Comparison of ENCODE assay signal across 6 worm cellular contexts in the genomic region with DNA sequence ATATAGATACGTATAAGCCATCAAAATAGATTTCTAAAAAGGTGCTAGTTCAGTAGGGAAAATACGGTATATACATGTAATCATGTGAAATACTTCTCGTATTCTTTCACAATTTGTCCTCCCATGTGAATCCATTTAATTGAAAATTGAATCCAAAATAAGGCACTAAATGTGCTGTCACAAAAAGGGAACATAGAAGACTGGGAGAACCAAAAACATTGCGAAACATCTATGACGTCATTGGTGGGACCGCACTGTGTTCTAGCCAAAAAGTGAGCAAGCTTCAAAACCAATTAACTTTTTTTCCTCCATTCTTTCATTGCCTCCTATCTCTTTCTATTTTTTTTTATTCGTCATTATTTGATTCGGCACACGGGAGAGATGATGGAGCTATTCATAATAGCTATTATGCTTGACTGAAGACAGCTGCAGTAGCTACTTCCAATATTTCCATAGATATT.
TF ChIP-seq lines count a peak whose summit lies in the region.

A gene (plus strand): TSS at position 411 of the 461 bp plus-strand sequence.

TF ChIP-seq in whole organism, L1 larva, 84 proteins besides CTCF, POLR2A, EP300 and RAD21:
- TF ChIP-seq lin-14 (GFP tag; optimal IDR thresholded peaks at IDR 0.05; lab: Kevin White, UChicago) = peak; percentile 65
- no peak for TF ChIP-seq hlh-4 (tag; optimal IDR thresholded peaks at IDR 0.05; lab: Kevin White, UChicago)
- peak in 1 of 2 experiments; percentile 11 for TF ChIP-seq lsy-2 (tag; optimal IDR thresholded peaks at IDR 0.05; lab: Kevin White, UChicago)
- TF ChIP-seq hpl-2 (GFP tag; optimal IDR thresholded peaks at IDR 0.05; lab: Kevin White, UChicago) = no peak
- no peak for TF ChIP-seq nhr-20 (tag; optimal IDR thresholded peaks at IDR 0.05; lab: Kevin White, UChicago)
- TF ChIP-seq unc-130 (tag; optimal IDR thresholded peaks at IDR 0.05; lab: Kevin White, UChicago) = no peak
TF ChIP-seq in whole organism, L1 larva: peak in this region for 2.

TF ChIP-seq in whole organism, L2 larva, 48 proteins besides CTCF, POLR2A, EP300 and RAD21 (continues in another document):
- TF ChIP-seq nhr-11 (tag; optimal IDR thresholded peaks at IDR 0.05; lab: Kevin White, UChicago) (no peak), nhr-129 (tag; optimal IDR thresholded peaks at IDR 0.05; lab: Kevin White, UChicago) (no peak), nhr-23 (tag; optimal IDR thresholded peaks at IDR 0.05; lab: Kevin White, UChicago) (no peak), fos-1 (tag; optimal IDR thresholded peaks at IDR 0.05; lab: Kevin White, UChicago) (no peak), Y55F3AM.14 (GFP tag; optimal IDR thresholded peaks at IDR 0.05; lab: Kevin White, UChicago) (no peak), unc-55 (GFP tag; optimal IDR thresholded peaks at IDR 0.05; lab: Kevin White, UChicago) (peak; percentile 77), aly-2 (tag; optimal IDR thresholded peaks at IDR 0.05; lab: Kevin White, UChicago) (no peak), ceh-16 (tag; optimal IDR thresholded peaks at IDR 0.05; lab: Kevin White, UChicago) (no peak), sem-4 (tag; optimal IDR thresholded peaks at IDR 0.05; lab: Kevin White, UChicago) (peak; percentile 37), sma-9 (GFP tag; optimal IDR thresholded peaks at IDR 0.05; lab: Kevin White, UChicago) (peak; percentile 55), sma-9 (tag; optimal IDR thresholded peaks at IDR 0.05; lab: Kevin White, UChicago) (no peak), nhr-6 (tag; optimal IDR thresholded peaks at IDR 0.05; lab: Kevin White, UChicago) (no peak), lsy-2 (tag; optimal IDR thresholded peaks at IDR 0.05; lab: Kevin White, UChicago) (peak in 1 of 2 experiments; percentile 59), elt-3 (tag; optimal IDR thresholded peaks at IDR 0.05; lab: Kevin White, UChicago) (no peak), crh-2 (tag; optimal IDR thresholded peaks at IDR 0.05; lab: Kevin White, UChicago) (peak; percentile 23), zag-1 (tag; optimal IDR thresholded peaks at IDR 0.05; lab: Kevin White, UChicago) (peak; percentile 77)

TF ChIP-seq in whole organism, L3 larva, 47 proteins besides CTCF, POLR2A, EP300 and RAD21:
- peak; percentile 36 for TF ChIP-seq lin-39 (tag; optimal IDR thresholded peaks at IDR 0.05; lab: Kevin White, UChicago)
- TF ChIP-seq egl-27 (tag; optimal IDR thresholded peaks at IDR 0.05; lab: Kevin White, UChicago) = no peak
- TF ChIP-seq eor-1 (tag; optimal IDR thresholded peaks at IDR 0.05; lab: Kevin White, UChicago) = no peak
- peak; percentile 38 for TF ChIP-seq nfya-1 (tag; optimal IDR thresholded peaks at IDR 0.05; lab: Kevin White, UChicago; ENCODE audit: insufficient read depth)
- TF ChIP-seq mdl-1 (tag; optimal IDR thresholded peaks at IDR 0.05; lab: Kevin White, UChicago) = no peak

TF ChIP-seq in whole organism, L4 larva, 104 proteins besides CTCF, POLR2A, EP300 and RAD21:
- TF ChIP-seq ztf-11 (tag; optimal IDR thresholded peaks at IDR 0.05; lab: Kevin White, UChicago) = no peak
- peak in 1 of 2 experiments; percentile 35 for TF ChIP-seq lsy-2 (tag; optimal IDR thresholded peaks at IDR 0.05; lab: Kevin White, UChicago)
- no peak for TF ChIP-seq sdz-12 (GFP tag; optimal IDR thresholded peaks at IDR 0.05; lab: Kevin White, UChicago)
- TF ChIP-seq zip-2 (tag; optimal IDR thresholded peaks at IDR 0.05; lab: Kevin White, UChicago) = no peak
- TF ChIP-seq aly-2 (tag; optimal IDR thresholded peaks at IDR 0.05; lab: Kevin White, UChicago) = no peak
- no peak for TF ChIP-seq nhr-102 (tag; optimal IDR thresholded peaks at IDR 0.05; lab: Kevin White, UChicago)
- no peak for TF ChIP-seq lin-39 (tag; optimal IDR thresholded peaks at IDR 0.05; lab: Kevin White, UChicago)
- peak; percentile 9 for TF ChIP-seq hlh-30 (tag; optimal IDR thresholded peaks at IDR 0.05; lab: Kevin White, UChicago; ENCODE audit: insufficient read depth)
- TF ChIP-seq nhr-25 (tag; optimal IDR thresholded peaks at IDR 0.05; lab: Kevin White, UChicago; ENCODE audit: borderline replicate concordance, insufficient read depth) = no peak
- no peak for TF ChIP-seq lin-1 (GFP tag; IDR thresholded peaks at IDR 0.05; lab: Robert Waterston, UW)
- no peak for TF ChIP-seq D1046.2 (GFP tag; IDR thresholded peaks at IDR 0.05; lab: Robert Waterston, UW)
- no peak for TF ChIP-seq lin-38 (GFP tag; IDR thresholded peaks at IDR 0.05; lab: Robert Waterston, UW)
- no peak for TF ChIP-seq Y75B8A.6 (GFP tag; IDR thresholded peaks at IDR 0.05; lab: Robert Waterston, UW)
- peak; percentile 12 for TF ChIP-seq rbr-2 (tag; optimal IDR thresholded peaks at IDR 0.05; lab: Kevin White, UChicago)
- 0 out of 2 replicates have a peak, but pooled peaks have one; percentile 31 for TF ChIP-seq ctbp-1 (GFP tag; IDR thresholded peaks at IDR 0.05; lab: Robert Waterston, UW)
- TF ChIP-seq mep-1 (tag; optimal IDR thresholded peaks at IDR 0.05; lab: Kevin White, UChicago) = peak; percentile 15
- TF ChIP-seq ces-1 (GFP tag; optimal IDR thresholded peaks at IDR 0.05; lab: Kevin White, UChicago) = peak; percentile 81
- no peak for TF ChIP-seq ZK546.5 (tag; optimal IDR thresholded peaks at IDR 0.05; lab: Kevin White, UChicago)
- TF ChIP-seq F37D6.2 (tag; optimal IDR thresholded peaks at IDR 0.05; lab: Kevin White, UChicago) = peak; percentile 13

TF ChIP-seq in whole organism, mixed stage, embryonic, 35 proteins besides CTCF, POLR2A, EP300 and RAD21:
- no peak for TF ChIP-seq cnd-1 (tag; optimal IDR thresholded peaks at IDR 0.05; lab: Kevin White, UChicago)
- TF ChIP-seq ces-1 (GFP tag; optimal IDR thresholded peaks at IDR 0.05; lab: Kevin White, UChicago) = peak; percentile 16
TF ChIP-seq in whole organism, mixed stage, embryonic: peak in this region for 1.

TF ChIP-seq in whole organism, young adult, 124 proteins besides CTCF, POLR2A, EP300 and RAD21:
- TF ChIP-seq lin-35 (GFP tag; optimal IDR thresholded peaks at IDR 0.05; lab: Kevin White, UChicago) = peak in 1 of 3 experiments; percentile 45
- TF ChIP-seq cebp-1 (GFP tag; IDR thresholded peaks at IDR 0.05; lab: Robert Waterston, UW) = no peak
- TF ChIP-seq cebp-1 (tag; optimal IDR thresholded peaks at IDR 0.05; lab: Kevin White, UChicago) = peak; percentile 86
- TF ChIP-seq sdz-38 (tag; optimal IDR thresholded peaks at IDR 0.05; lab: Kevin White, UChicago) = no peak
- TF ChIP-seq atf-7 (tag; optimal IDR thresholded peaks at IDR 0.05; lab: Kevin White, UChicago) = peak; percentile 47
- no peak for TF ChIP-seq rpc-1 (optimal IDR thresholded peaks at IDR 0.05; lab: Kevin White, UChicago)
- no peak for TF ChIP-seq rpc-1 (tag; optimal IDR thresholded peaks at IDR 0.05; lab: Kevin White, UChicago)
- TF ChIP-seq K12H6.12 (tag; optimal IDR thresholded peaks at IDR 0.05; lab: Kevin White, UChicago) = peak; percentile 60
